Worm (Caenorhabditis elegans) whole organism, young adult: ENCODE measurements around the gene pas-2.

Experiments used
- B0336.3 ChIP-seq: fragments of 200-800 bp; sonication (Bioruptor generic); IDR thresholded peaks from 2 replicates; pipeline ENCODE4 v1.3.6; 2022; ENCODE audit warnings: missing genetic modification characterization, missing compliant biosample characterization
- D2030.7 ChIP-seq: fragments of 200-800 bp; sonication (Bioruptor generic); IDR thresholded peaks from 2 replicates; pipeline ENCODE4 v1.3.6; 2022; ENCODE audit warnings: missing genetic modification reagents, missing genetic modification characterization, missing compliant biosample characterization
- F23B12.7 ChIP-seq: sonication (generic microtip); optimal IDR thresholded peaks from 2 replicates; lab custom pipeline; 2017; ENCODE audit warnings: missing genetic modification characterization, mild to moderate bottlenecking, missing compliant biosample characterization, antibody characterized with exemption, moderate library complexity; ENCODE audit not compliant: insufficient read depth
- F37B4.10 ChIP-seq: fragments of 200-800 bp; sonication (Bioruptor generic); IDR thresholded peaks from 2 replicates; pipeline ENCODE4 v1.3.6; 2022; ENCODE audit warnings: missing genetic modification characterization, missing compliant biosample characterization
- F55B11.4 ChIP-seq: sonication (generic microtip); optimal IDR thresholded peaks from 2 replicates; lab custom pipeline; 2016; ENCODE audit warnings: missing compliant biosample characterization, missing genetic modification characterization, borderline replicate concordance; ENCODE audit not compliant: insufficient read depth
- K11D2.4 ChIP-seq: fragments of 200-800 bp; sonication (Bioruptor generic); IDR thresholded peaks from 2 replicates; pipeline ENCODE4 v1.3.6; 2022; ENCODE audit warnings: missing genetic modification reagents, missing genetic modification characterization, missing compliant biosample characterization
- Y56A3A.18 ChIP-seq: fragments of 200-800 bp; sonication (Bioruptor generic); IDR thresholded peaks from 2 replicates; pipeline ENCODE4 v1.3.6; 2022; ENCODE audit warnings: missing genetic modification reagents, missing genetic modification characterization, missing compliant biosample characterization
- Y79H2A.3 ChIP-seq: fragments of 200-800 bp; sonication (Bioruptor generic); conservative IDR thresholded peaks from 2 replicates; pipeline ENCODE4 v1.3.6; 2022; ENCODE audit warnings: missing genetic modification reagents, missing genetic modification characterization, missing compliant biosample characterization
- Y95B8A.8 ChIP-seq: fragments of 200-800 bp; sonication (Bioruptor generic); IDR thresholded peaks from 2 replicates; pipeline ENCODE4 v1.3.6; 2022; ENCODE audit warnings: missing genetic modification reagents, missing genetic modification characterization, missing compliant biosample characterization
- aptf-3 ChIP-seq: fragments of 200-800 bp; sonication (Bioruptor generic); IDR thresholded peaks from 2 replicates; pipeline ENCODE4 v1.3.6; 2022; ENCODE audit warnings: missing genetic modification characterization, missing compliant biosample characterization
- atf-7 ChIP-seq: sonication (generic microtip); optimal IDR thresholded peaks from 2 replicates; lab custom pipeline; 2017; ENCODE audit warnings: mild to moderate bottlenecking, missing genetic modification characterization, missing compliant biosample characterization
- attf-3 ChIP-seq: fragments of 200-800 bp; sonication (Bioruptor generic); conservative IDR thresholded peaks from 2 replicates; pipeline ENCODE4 v1.3.6; 2022; ENCODE audit warnings: missing genetic modification reagents, missing genetic modification characterization, missing compliant biosample characterization
- attf-5 ChIP-seq: fragments of 200-800 bp; sonication (Bioruptor generic); optimal IDR thresholded peaks from 2 replicates; lab custom pipeline; 2018; ENCODE audit warnings: mild to moderate bottlenecking, missing genetic modification characterization, missing compliant biosample characterization
- attf-6 ChIP-seq: fragments of 200-800 bp; sonication (Bioruptor generic); IDR thresholded peaks from 2 replicates; pipeline ENCODE4 v1.3.6; 2022; ENCODE audit warnings: missing genetic modification reagents, missing genetic modification characterization, missing compliant biosample characterization
- ceh-100 ChIP-seq: fragments of 200-800 bp; sonication (Bioruptor generic); IDR thresholded peaks from 2 replicates; pipeline ENCODE4 v1.3.6; 2022; ENCODE audit warnings: missing genetic modification reagents, missing genetic modification characterization, missing compliant biosample characterization
- ceh-27 ChIP-seq: fragments of 200-800 bp; sonication (Bioruptor generic); optimal IDR thresholded peaks from 2 replicates; lab custom pipeline; 2018; ENCODE audit warnings: mild to moderate bottlenecking, missing genetic modification characterization, moderate library complexity, missing compliant biosample characterization
- ceh-58 ChIP-seq: fragments of 200-800 bp; sonication (Bioruptor generic); IDR thresholded peaks from 2 replicates; pipeline ENCODE4 v1.3.6; 2022; ENCODE audit warnings: missing genetic modification characterization, missing compliant biosample characterization
- ceh-91 ChIP-seq: fragments of 200-800 bp; sonication (Bioruptor generic); IDR thresholded peaks from 2 replicates; pipeline ENCODE4 v1.3.6; 2022; ENCODE audit warnings: missing genetic modification reagents, missing genetic modification characterization, missing compliant biosample characterization
- chd-7 ChIP-seq: sonication (generic microtip); optimal IDR thresholded peaks from 2 replicates; lab custom pipeline; 2016; ENCODE audit warnings: mild to moderate bottlenecking, missing genetic modification characterization, moderate library complexity, missing compliant biosample characterization
- dpl-1 ChIP-seq: fragments of 150-350 bp; optimal IDR thresholded peaks from 2 replicates; lab custom pipeline; 2014; ENCODE audit warnings: missing biosample characterization, missing genetic modification reagents, missing genetic modification characterization
- egrh-3 ChIP-seq: fragments of 200-800 bp; sonication (Bioruptor generic); IDR thresholded peaks from 2 replicates; pipeline ENCODE4 v1.3.6; 2022; ENCODE audit warnings: missing genetic modification reagents, missing genetic modification characterization, missing compliant biosample characterization
- ekl-4 ChIP-seq: fragments of 200-800 bp; sonication (Bioruptor generic); IDR thresholded peaks from 2 replicates; pipeline ENCODE4 v1.3.6; 2022; ENCODE audit warnings: missing genetic modification reagents, missing genetic modification characterization, missing compliant biosample characterization
- him-1 ChIP-seq: sonication (generic microtip); optimal IDR thresholded peaks from 2 replicates; lab custom pipeline; 2016; ENCODE audit warnings: missing genotype, missing genetic modification reagents, missing genetic modification characterization, missing compliant biosample characterization
- hlh-26 ChIP-seq: fragments of 200-800 bp; sonication (Bioruptor generic); conservative IDR thresholded peaks from 2 replicates; pipeline ENCODE4 v1.3.6; 2022; ENCODE audit warnings: missing genetic modification reagents, missing genetic modification characterization, missing compliant biosample characterization
- lir-1 ChIP-seq: fragments of 200-800 bp; sonication (Bioruptor generic); conservative IDR thresholded peaks from 2 replicates; pipeline ENCODE4 v1.3.6; 2022; ENCODE audit warnings: missing genetic modification reagents, missing genetic modification characterization, missing compliant biosample characterization
- lsl-1 ChIP-seq: fragments of 200-800 bp; sonication (Bioruptor generic); optimal IDR thresholded peaks from 2 replicates; lab custom pipeline; 2018; ENCODE audit warnings: mild to moderate bottlenecking, missing genetic modification characterization, moderate library complexity, missing compliant biosample characterization
- madf-3 ChIP-seq: fragments of 200-800 bp; sonication (Bioruptor generic); IDR thresholded peaks from 2 replicates; pipeline ENCODE4 v1.3.6; 2022; ENCODE audit warnings: missing genetic modification reagents, missing genetic modification characterization, missing compliant biosample characterization
- mcd-1 ChIP-seq: fragments of 200-800 bp; sonication (Bioruptor generic); IDR thresholded peaks from 2 replicates; pipeline ENCODE4 v1.3.6; 2022; ENCODE audit warnings: missing genetic modification reagents, missing genetic modification characterization, missing compliant biosample characterization
- mel-28 ChIP-seq: sonication (generic microtip); optimal IDR thresholded peaks from 2 replicates; lab custom pipeline; 2016; ENCODE audit warnings: borderline replicate concordance, mild to moderate bottlenecking, missing genetic modification characterization, missing compliant biosample characterization
- mes-4 ChIP-seq: sonication (generic microtip); optimal IDR thresholded peaks from 2 replicates; lab custom pipeline; 2016; ENCODE audit warnings: missing genotype, missing genetic modification characterization, missing compliant biosample characterization
- mxl-1 ChIP-seq: sonication (generic microtip); optimal IDR thresholded peaks from 2 replicates; lab custom pipeline; 2016; ENCODE audit warnings: missing genetic modification characterization, missing compliant biosample characterization
- nhr-80 ChIP-seq: sonication (generic microtip); optimal IDR thresholded peaks from 2 replicates; lab custom pipeline; 2016; ENCODE audit warnings: missing genetic modification characterization, missing compliant biosample characterization
- pbrm-1 ChIP-seq: fragments of 200-800 bp; sonication (Bioruptor generic); IDR thresholded peaks from 2 replicates; pipeline ENCODE4 v1.3.6; 2022; ENCODE audit warnings: missing genetic modification reagents, missing genetic modification characterization, missing compliant biosample characterization
- rcor-1 ChIP-seq: fragments of 200-800 bp; sonication (Bioruptor generic); IDR thresholded peaks from 2 replicates; pipeline ENCODE4 v1.3.6; 2022; ENCODE audit warnings: missing genetic modification reagents, missing genetic modification characterization, missing compliant biosample characterization
- rpc-1 ChIP-seq, 2 experiments: fragments of 150-350 bp in 1 of 2; sonication (generic microtip) in 1 of 2; optimal IDR thresholded peaks; 2 replicates each; lab custom pipeline; 2014 to 2018; ENCODE audit warnings: missing biosample characterization in 1 of 2, missing genetic modification characterization in 1 of 2, missing genetic modification reagents in 1 of 2, missing genotype in 1 of 2
- sdz-38 ChIP-seq: sonication (generic microtip); optimal IDR thresholded peaks from 2 replicates; lab custom pipeline; 2016; ENCODE audit warnings: missing genotype, missing genetic modification characterization, missing compliant biosample characterization
- sea-2 ChIP-seq: fragments of 200-800 bp; sonication (Bioruptor generic); IDR thresholded peaks from 2 replicates; pipeline ENCODE4 v1.3.6; 2022; ENCODE audit warnings: missing genetic modification characterization, missing compliant biosample characterization
- snpc-1.3 ChIP-seq: sonication (generic microtip); optimal IDR thresholded peaks from 2 replicates; lab custom pipeline; 2017; ENCODE audit warnings: missing genetic modification characterization, mild to moderate bottlenecking, missing compliant biosample characterization, antibody characterized with exemption, moderate library complexity, missing genotype, missing genetic modification reagents; ENCODE audit not compliant: insufficient read depth
- snpc-4 ChIP-seq, 5 experiments: fragments of 150-350 bp in 1 of 5; sonication (generic microtip) in 4 of 5; optimal IDR thresholded peaks; 2 replicates each; lab custom pipeline; 2014 to 2018; ENCODE audit warnings: missing genetic modification characterization in 5 of 5, missing biosample characterization in 3 of 5, antibody characterized with exemption in 2 of 5, mild to moderate bottlenecking in 2 of 5, missing compliant biosample characterization in 2 of 5, missing genotype in 2 of 5, moderate library complexity in 2 of 5, missing genetic modification reagents in 1 of 5
- unc-130 ChIP-seq: sonication (generic microtip); optimal IDR thresholded peaks from 2 replicates; lab custom pipeline; 2016; ENCODE audit warnings: missing genetic modification reagents, missing genetic modification characterization, missing compliant biosample characterization
- xnd-1 ChIP-seq: sonication (generic microtip); optimal IDR thresholded peaks from 2 replicates; lab custom pipeline; 2016; ENCODE audit warnings: missing genotype, missing genetic modification reagents, missing genetic modification characterization, missing compliant biosample characterization
- ztf-18 ChIP-seq: sonication (generic microtip); optimal IDR thresholded peaks from 2 replicates; lab custom pipeline; 2016; ENCODE audit warnings: missing genotype, mild to moderate bottlenecking, missing genetic modification characterization, missing compliant biosample characterization

The pas-2 gene

DNA sequence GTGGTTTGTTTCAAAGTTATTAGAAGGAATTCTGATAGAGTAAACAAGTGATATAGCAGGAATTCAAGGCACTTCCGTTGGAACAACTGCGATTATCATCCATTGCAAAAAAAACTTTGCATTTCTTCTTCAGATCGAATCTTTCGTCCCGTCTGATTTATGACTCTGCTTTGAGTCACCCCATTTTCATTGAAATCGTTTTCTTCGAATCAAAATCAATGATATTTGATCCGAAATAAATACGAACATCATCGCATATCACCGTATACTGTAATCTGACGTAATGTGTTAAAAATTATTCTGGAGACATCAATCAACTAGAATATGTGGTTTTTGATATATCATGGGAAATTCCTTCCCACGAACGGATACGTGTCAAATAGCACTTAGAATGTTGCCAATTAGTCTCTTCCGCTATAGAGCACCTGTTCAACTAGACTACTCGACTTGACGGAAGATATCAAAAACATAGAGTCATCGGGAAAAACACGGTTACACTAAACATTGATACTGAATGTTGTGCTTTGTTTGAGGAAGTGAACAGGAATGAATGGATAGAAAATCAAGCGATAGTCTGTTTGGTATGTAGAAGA, 39.2 kb upstream of the pas-2 start:
- TF ChIP-seq Y56A3A.18 (GFP tag; lab: Robert Waterston, UW) (0 out of 2 replicates have a peak, but pooled peaks have one; percentile 18), pbrm-1 (no peak), ztf-18 (no peak), him-1 (no peak), egrh-3 (GFP tag; lab: Robert Waterston, UW) (no peak), chd-7 (tag; lab: Kevin White, UChicago) (no peak), attf-5 (no peak), F55B11.4 (tag; lab: Kevin White, UChicago) (no peak), nhr-80 (tag; lab: Kevin White, UChicago) (no peak)

ce11 chrV:10731989-10732472, 38.1 kb upstream of the pas-2 start, which contains the start of gene T28B11.1:
T28B11.1 (minus strand) TSS chrV:10732422.
- TF ChIP-seq attf-3 (GFP tag; lab: Robert Waterston, UW) (no peak), sea-2 (GFP tag; lab: Robert Waterston, UW) (no peak), F23B12.7 (tag; lab: Kevin White, UChicago) (no peak), rpc-1 (optimal IDR thresholded peaks at IDR 0.05; lab: Kevin White, UChicago) (no peak), rpc-1 (tag; optimal IDR thresholded peaks at IDR 0.05; lab: Kevin White, UChicago) (no peak), attf-6 (GFP tag; lab: Robert Waterston, UW) (no peak), snpc-4 (GFP tag; optimal IDR thresholded peaks at IDR 0.05; lab: Kevin White, UChicago) (no peak), snpc-4 (tag; optimal IDR thresholded peaks at IDR 0.05; lab: Kevin White, UChicago) (no peak), unc-130 (no peak), Y79H2A.3 (GFP tag; lab: Robert Waterston, UW) (no peak), rcor-1 (no peak)

ce11 chrV:10736756-10737155, 33.4 kb upstream of the pas-2 start, which contains the start of the genes mre-11 and wdr-5.3:
mre-11 (minus strand) TSS chrV:10736868.
wdr-5.3 (plus strand) TSS chrV:10737116.
- TF ChIP-seq lsl-1 (GFP tag; lab: Kevin White, UChicago) (peak; percentile 60), mxl-1 (tag; lab: Kevin White, UChicago) (no peak), mel-28 (tag; lab: Kevin White, UChicago) (no peak), sdz-38 (tag; lab: Kevin White, UChicago) (no peak), Y56A3A.18 (GFP tag; lab: Robert Waterston, UW) (no peak), D2030.7 (peak; percentile 52), F55B11.4 (tag; lab: Kevin White, UChicago) (no peak), dpl-1 (GFP tag; lab: Kevin White, UChicago) (peak; percentile 58), attf-5 (peak; percentile 3), ceh-91 (peak; percentile 29; the same call in 1 of the 2 replicates), mcd-1 (GFP tag; lab: Robert Waterston, UW) (peak; percentile 48; the same call in 1 of the 2 replicates), K11D2.4 (GFP tag; lab: Robert Waterston, UW) (no peak), lir-1 (peak; percentile 21; the same call in 1 of the 2 replicates), snpc-4 (GFP tag; optimal IDR thresholded peaks at IDR 0.05; lab: Kevin White, UChicago) (no peak), snpc-4 (tag; optimal IDR thresholded peaks at IDR 0.05; lab: Kevin White, UChicago) (peak in 1 of 4 experiments; percentile 44), aptf-3 (GFP tag; lab: Robert Waterston, UW) (no peak), unc-130 (peak; percentile 81), xnd-1 (tag; lab: Kevin White, UChicago) (peak; percentile 9), Y95B8A.8 (GFP tag; lab: Robert Waterston, UW) (0 out of 2 replicates have a peak, but pooled peaks have one; percentile 26), hlh-26 (GFP tag; lab: Robert Waterston, UW) (no peak), mes-4 (tag; lab: Kevin White, UChicago) (no peak), B0336.3 (GFP tag; lab: Robert Waterston, UW) (peak; percentile 45; the same call in 1 of the 2 replicates), him-1 (peak; percentile 8), ceh-27 (GFP tag; lab: Kevin White, UChicago) (peak; percentile 70), ekl-4 (GFP tag; lab: Robert Waterston, UW) (peak; percentile 46; the same call in 1 of the 2 replicates), atf-7 (tag; lab: Kevin White, UChicago) (no peak), F37B4.10 (GFP tag; lab: Robert Waterston, UW) (no peak), ceh-100 (peak; percentile 38; the same call in 1 of the 2 replicates), ceh-58 (no peak), pbrm-1 (0 out of 2 replicates have a peak, but pooled peaks have one; percentile 38), madf-3 (GFP tag; lab: Robert Waterston, UW) (no peak), snpc-1.3 (tag; lab: Kevin White, UChicago) (peak; percentile 14)
